Worm (Caenorhabditis elegans) whole organism, young adult: ENCODE measurements around the gene F21A3.11.

ENCODE experiments used
- B0261.1 ChIP-seq: sonication (generic microtip); optimal IDR thresholded peaks from 2 replicates; lab custom pipeline; 2016; ENCODE audit warnings: mild to moderate bottlenecking, missing genetic modification characterization, moderate library complexity, missing compliant biosample characterization
- C17E4.6 ChIP-seq: fragments of 200-800 bp; sonication (Bioruptor generic); IDR thresholded peaks from 2 replicates; pipeline ENCODE4 v1.3.6; 2022; ENCODE audit warnings: missing genetic modification reagents, missing genetic modification characterization, missing compliant biosample characterization
- D2030.7 ChIP-seq: fragments of 200-800 bp; sonication (Bioruptor generic); IDR thresholded peaks from 2 replicates; pipeline ENCODE4 v1.3.6; 2022; ENCODE audit warnings: missing genetic modification reagents, missing genetic modification characterization, missing compliant biosample characterization
- F57C9.4 ChIP-seq: sonication (generic microtip); optimal IDR thresholded peaks from 2 replicates; lab custom pipeline; 2017; ENCODE audit warnings: mild to moderate bottlenecking, missing genetic modification characterization, missing compliant biosample characterization
- Y95B8A.8 ChIP-seq: fragments of 200-800 bp; sonication (Bioruptor generic); IDR thresholded peaks from 2 replicates; pipeline ENCODE4 v1.3.6; 2022; ENCODE audit warnings: missing genetic modification reagents, missing genetic modification characterization, missing compliant biosample characterization
- akir-1 ChIP-seq: fragments of 200-800 bp; sonication (Bioruptor generic); optimal IDR thresholded peaks from 2 replicates; lab custom pipeline; 2018; ENCODE audit warnings: mild to moderate bottlenecking, missing genetic modification characterization, moderate library complexity, missing compliant biosample characterization
- aptf-3 ChIP-seq: fragments of 200-800 bp; sonication (Bioruptor generic); IDR thresholded peaks from 2 replicates; pipeline ENCODE4 v1.3.6; 2022; ENCODE audit warnings: missing genetic modification characterization, missing compliant biosample characterization
- athp-1 ChIP-seq: sonication (generic microtip); optimal IDR thresholded peaks from 2 replicates; lab custom pipeline; 2017; ENCODE audit warnings: mild to moderate bottlenecking, missing genetic modification characterization, missing compliant biosample characterization
- attf-5 ChIP-seq: fragments of 200-800 bp; sonication (Bioruptor generic); optimal IDR thresholded peaks from 2 replicates; lab custom pipeline; 2018; ENCODE audit warnings: mild to moderate bottlenecking, missing genetic modification characterization, missing compliant biosample characterization
- ccch-3 ChIP-seq: fragments of 200-800 bp; sonication (Bioruptor generic); optimal IDR thresholded peaks from 2 replicates; lab custom pipeline; 2018; ENCODE audit warnings: mild to moderate bottlenecking, missing genetic modification characterization, missing compliant biosample characterization
- ceh-40 ChIP-seq: fragments of 200-800 bp; sonication (Bioruptor generic); IDR thresholded peaks from 2 replicates; pipeline ENCODE4 v1.3.6; 2022; ENCODE audit warnings: missing genetic modification characterization, missing compliant biosample characterization
- ceh-58 ChIP-seq: fragments of 200-800 bp; sonication (Bioruptor generic); IDR thresholded peaks from 2 replicates; pipeline ENCODE4 v1.3.6; 2022; ENCODE audit warnings: missing genetic modification characterization, missing compliant biosample characterization
- ceh-91 ChIP-seq: fragments of 200-800 bp; sonication (Bioruptor generic); IDR thresholded peaks from 2 replicates; pipeline ENCODE4 v1.3.6; 2022; ENCODE audit warnings: missing genetic modification reagents, missing genetic modification characterization, missing compliant biosample characterization
- chd-7 ChIP-seq: sonication (generic microtip); optimal IDR thresholded peaks from 2 replicates; lab custom pipeline; 2016; ENCODE audit warnings: mild to moderate bottlenecking, missing genetic modification characterization, moderate library complexity, missing compliant biosample characterization
- die-1 ChIP-seq: sonication (generic microtip); optimal IDR thresholded peaks from 2 replicates; lab custom pipeline; 2016; ENCODE audit warnings: missing genotype, mild to moderate bottlenecking, missing genetic modification characterization, missing compliant biosample characterization
- dpff-1 ChIP-seq: sonication (generic microtip); optimal IDR thresholded peaks from 2 replicates; lab custom pipeline; 2017; ENCODE audit warnings: mild to moderate bottlenecking, missing genetic modification characterization, missing compliant biosample characterization
- efl-1 ChIP-seq: fragments of 150-350 bp; optimal IDR thresholded peaks from 2 replicates; lab custom pipeline; 2014; ENCODE audit warnings: missing biosample characterization, missing genetic modification reagents, missing genetic modification characterization
- ekl-4 ChIP-seq: fragments of 200-800 bp; sonication (Bioruptor generic); IDR thresholded peaks from 2 replicates; pipeline ENCODE4 v1.3.6; 2022; ENCODE audit warnings: missing genetic modification reagents, missing genetic modification characterization, missing compliant biosample characterization
- ets-4 ChIP-seq: fragments of 200-800 bp; sonication (Bioruptor generic); optimal IDR thresholded peaks from 2 replicates; lab custom pipeline; 2018; ENCODE audit warnings: mild to moderate bottlenecking, missing genetic modification characterization, missing compliant biosample characterization
- fkh-3 ChIP-seq: sonication (generic microtip); optimal IDR thresholded peaks from 2 replicates; lab custom pipeline; 2016; ENCODE audit warnings: mild to moderate bottlenecking, missing genetic modification characterization, missing compliant biosample characterization
- hlh-12 ChIP-seq: sonication (generic microtip); optimal IDR thresholded peaks from 2 replicates; lab custom pipeline; 2016; ENCODE audit warnings: missing genetic modification characterization, missing compliant biosample characterization
- hmg-20 ChIP-seq: fragments of 200-800 bp; sonication (Bioruptor generic); IDR thresholded peaks from 2 replicates; pipeline ENCODE4 v1.3.6; 2022; ENCODE audit warnings: missing genetic modification reagents, missing genetic modification characterization, missing compliant biosample characterization
- hrde-1 ChIP-seq: sonication (generic microtip); optimal IDR thresholded peaks from 2 replicates; lab custom pipeline; 2016; ENCODE audit warnings: missing genetic modification characterization, mild to moderate bottlenecking, missing compliant biosample characterization, moderate library complexity, missing genotype, missing genetic modification reagents, borderline replicate concordance
- hsf-1 ChIP-seq: fragments of 200-800 bp; sonication (Bioruptor generic); IDR thresholded peaks from 2 replicates; pipeline ENCODE4 v1.3.6; 2022; ENCODE audit warnings: missing genetic modification reagents, missing genetic modification characterization, missing compliant biosample characterization
- lin-26 ChIP-seq: fragments of 200-800 bp; sonication (Bioruptor generic); IDR thresholded peaks from 2 replicates; pipeline ENCODE4 v1.3.6; 2022; ENCODE audit warnings: missing genetic modification reagents, missing genetic modification characterization, missing compliant biosample characterization
- lin-35 ChIP-seq, 3 experiments: fragments of 150-350 bp in 2 of 3; sonication (generic microtip) in 1 of 3; optimal IDR thresholded peaks; 2 replicates each; lab custom pipeline; 2014 to 2018; ENCODE audit warnings: missing biosample characterization in 3 of 3, missing genetic modification characterization in 3 of 3, missing genetic modification reagents in 3 of 3
- madf-6 ChIP-seq: fragments of 200-800 bp; sonication (Bioruptor generic); IDR thresholded peaks from 2 replicates; pipeline ENCODE4 v1.3.6; 2022; ENCODE audit warnings: missing genetic modification reagents, missing genetic modification characterization, missing compliant biosample characterization
- nfya-2 ChIP-seq: fragments of 200-800 bp; sonication (Bioruptor generic); IDR thresholded peaks from 2 replicates; pipeline ENCODE4 v1.3.6; 2022; ENCODE audit warnings: missing genetic modification reagents, missing genetic modification characterization, missing compliant biosample characterization
- nhr-120 ChIP-seq: fragments of 200-800 bp; sonication (Bioruptor generic); IDR thresholded peaks from 2 replicates; pipeline ENCODE4 v1.3.6; 2022; ENCODE audit warnings: missing genetic modification characterization, missing compliant biosample characterization
- nhr-179 ChIP-seq: sonication (generic microtip); optimal IDR thresholded peaks from 2 replicates; lab custom pipeline; 2016; ENCODE audit warnings: mild to moderate bottlenecking, missing genetic modification characterization, missing compliant biosample characterization
- repo-1 ChIP-seq: sonication (generic microtip); optimal IDR thresholded peaks from 2 replicates; lab custom pipeline; 2017; ENCODE audit warnings: mild to moderate bottlenecking, missing genetic modification characterization, missing compliant biosample characterization
- sdz-38 ChIP-seq: sonication (generic microtip); optimal IDR thresholded peaks from 2 replicates; lab custom pipeline; 2016; ENCODE audit warnings: missing genotype, missing genetic modification characterization, missing compliant biosample characterization
- snpc-3.4 ChIP-seq: sonication (generic microtip); optimal IDR thresholded peaks from 2 replicates; lab custom pipeline; 2017; ENCODE audit warnings: missing genetic modification characterization, mild to moderate bottlenecking, missing compliant biosample characterization, antibody characterized with exemption, moderate library complexity, missing genotype, missing genetic modification reagents
- somi-1 ChIP-seq: fragments of 200-800 bp; sonication (Bioruptor generic); optimal IDR thresholded peaks from 2 replicates; lab custom pipeline; 2018; ENCODE audit warnings: mild to moderate bottlenecking, missing genetic modification characterization, missing compliant biosample characterization
- sptf-2 ChIP-seq: fragments of 200-800 bp; sonication (Bioruptor generic); optimal IDR thresholded peaks from 2 replicates; lab custom pipeline; 2018; ENCODE audit warnings: mild to moderate bottlenecking, missing genetic modification characterization, missing compliant biosample characterization
- unc-130 ChIP-seq: sonication (generic microtip); optimal IDR thresholded peaks from 2 replicates; lab custom pipeline; 2016; ENCODE audit warnings: missing genetic modification reagents, missing genetic modification characterization, missing compliant biosample characterization
- ztf-22 ChIP-seq: fragments of 200-800 bp; sonication (Bioruptor generic); optimal IDR thresholded peaks from 2 replicates; lab custom pipeline; 2018; ENCODE audit warnings: mild to moderate bottlenecking, missing genetic modification characterization, moderate library complexity, missing compliant biosample characterization
- ztf-3 ChIP-seq: fragments of 200-800 bp; sonication (Bioruptor generic); optimal IDR thresholded peaks from 2 replicates; lab custom pipeline; 2018; ENCODE audit warnings: mild to moderate bottlenecking, missing genetic modification characterization, missing compliant biosample characterization
- ztf-6 ChIP-seq: fragments of 200-800 bp; sonication (Bioruptor generic); IDR thresholded peaks from 2 replicates; pipeline ENCODE4 v1.3.6; 2022; ENCODE audit warnings: missing genetic modification reagents, missing genetic modification characterization, missing compliant biosample characterization

F21A3.11 gene

ce11 chrV:15536320-15536719 lies 3.3 kb upstream of the F21A3.11 start, which contains the start of gene F21A3.4:
Gene F21A3.4, plus strand, starts transcription at chrV:15536620.
- TF ChIP-seq akir-1 (GFP tag; lab: Kevin White, UChicago) (no peak), hmg-20 (GFP tag; lab: Robert Waterston, UW) (no peak), sptf-2 (GFP tag; lab: Kevin White, UChicago) (no peak), aptf-3 (GFP tag; lab: Robert Waterston, UW) (no peak), Y95B8A.8 (GFP tag; lab: Robert Waterston, UW) (no peak), nhr-179 (no peak), hsf-1 (no peak), ztf-3 (no peak), ets-4 (no peak), ceh-58 (GFP tag; lab: Robert Waterston, UW) (no peak), ztf-6 (GFP tag; lab: Robert Waterston, UW) (no peak), ekl-4 (no peak), efl-1 (GFP tag; lab: Kevin White, UChicago) (no peak), repo-1 (tag; lab: Kevin White, UChicago) (no peak), somi-1 (GFP tag; lab: Kevin White, UChicago) (no peak), hrde-1 (no peak), die-1 (tag; lab: Kevin White, UChicago) (no peak), hlh-12 (tag; lab: Kevin White, UChicago) (no peak), ceh-40 (GFP tag; lab: Robert Waterston, UW) (no peak)

- TF ChIP-seq dpff-1 (tag; lab: Kevin White, UChicago) (no peak), ceh-91 (GFP tag; lab: Robert Waterston, UW) (no peak), F57C9.4 (tag; lab: Kevin White, UChicago) (no peak), chd-7 (tag; lab: Kevin White, UChicago) (no peak), snpc-3.4 (no peak), attf-5 (GFP tag; lab: Kevin White, UChicago) (no peak), ztf-22 (GFP tag; lab: Kevin White, UChicago) (no peak), unc-130 (GFP tag; lab: Kevin White, UChicago) (no peak), athp-1 (tag; lab: Kevin White, UChicago) (no peak)
Measured at ce11 chrV:15533864-15534263, 852 bp upstream of the F21A3.11 start, which contains the start of gene F21A3.2. Gene F21A3.2, minus strand, starts transcription at chrV:15533964.

ce11 chrV:15529069-15529468 lies 3.9 kb downstream of the F21A3.11 start, which contains the start of gene srh-276:
Gene srh-276, plus strand, starts transcription at chrV:15529369.
- TF ChIP-seq B0261.1 (tag; lab: Kevin White, UChicago) (no peak), C17E4.6 (no peak), lin-26 (GFP tag; lab: Robert Waterston, UW) (no peak), nhr-120 (GFP tag; lab: Robert Waterston, UW) (no peak), repo-1 (tag; lab: Kevin White, UChicago) (no peak), lin-35 (GFP tag; optimal IDR thresholded peaks at IDR 0.05; lab: Kevin White, UChicago) (no peak), ztf-3 (no peak), D2030.7 (no peak), fkh-3 (tag; lab: Kevin White, UChicago) (no peak), sdz-38 (tag; lab: Kevin White, UChicago) (no peak), ccch-3 (GFP tag; lab: Kevin White, UChicago) (no peak), madf-6 (no peak), nfya-2 (GFP tag; lab: Robert Waterston, UW) (no peak), chd-7 (tag; lab: Kevin White, UChicago) (no peak)
